Fruit fly (Drosophila melanogaster) whole organism, adult: ENCODE data around the gene bys.

Experiments
- CG11617 ChIP-seq: fragments of 200-800 bp; sonication (Bioruptor generic); optimal IDR thresholded peaks from 2 replicates; lab custom pipeline; 2017; ENCODE audit warnings: mild to moderate bottlenecking, missing biosample characterization, missing genetic modification reagents, missing genetic modification characterization
- CG7045 ChIP-seq: fragments of 200-800 bp; sonication (Bioruptor generic); optimal IDR thresholded peaks from 2 replicates; lab custom pipeline; 2017; ENCODE audit warnings: missing biosample characterization, mild to moderate bottlenecking, missing genetic modification characterization
- Clk ChIP-seq: fragments of 200-800 bp; sonication (Bioruptor generic); optimal IDR thresholded peaks from 2 replicates; lab custom pipeline; 2017; ENCODE audit warnings: missing biosample characterization, missing genetic modification characterization
- Crg-1 ChIP-seq: fragments of 200-800 bp; sonication (Bioruptor generic); optimal IDR thresholded peaks from 2 replicates; lab custom pipeline; 2016; ENCODE audit warnings: missing biosample characterization, missing genetic modification characterization
- bab1 ChIP-seq: fragments of 200-800 bp; sonication (Bioruptor generic); optimal IDR thresholded peaks from 3 replicates; lab custom pipeline; 2019; ENCODE audit warnings: missing biosample characterization, mild to moderate bottlenecking, missing genetic modification characterization, moderate library complexity
- cic ChIP-seq: fragments of 200-800 bp; sonication (Bioruptor generic); optimal IDR thresholded peaks from 2 replicates; lab custom pipeline; 2017; ENCODE audit warnings: missing biosample characterization, mild to moderate bottlenecking, missing genetic modification characterization, moderate library complexity
- kay ChIP-seq: fragments of 200-800 bp; sonication (Bioruptor generic); peaks from one replicate; lab custom pipeline; 2016; ENCODE audit warnings: missing biosample characterization, missing genetic modification characterization, borderline replicate concordance
- ovo ChIP-seq: fragments of 200-800 bp; sonication (Bioruptor generic); optimal IDR thresholded peaks from 2 replicates; lab custom pipeline; 2016; ENCODE audit warnings: missing biosample characterization, missing genetic modification characterization
- tj ChIP-seq: fragments of 200-800 bp; sonication (Bioruptor generic); optimal IDR thresholded peaks from 3 replicates; lab custom pipeline; 2017; ENCODE audit warnings: missing biosample characterization, mild to moderate bottlenecking, missing genetic modification characterization, moderate library complexity

dm6 chrX:7937588-7938481 lies 36.2 kb downstream of the bys start:
- TF ChIP-seq cic (GFP tag; lab: Kevin White, UChicago) = no peak
- TF ChIP-seq kay (GFP tag; lab: Kevin White, UChicago) = no peak
- TF ChIP-seq CG11617 = peak; percentile 92
- peak; percentile 86 for TF ChIP-seq CG7045
- TF ChIP-seq Clk = peak; percentile 71
- TF ChIP-seq tj (GFP tag; lab: Kevin White, UChicago) = peak; percentile 85
- TF ChIP-seq Crg-1 = peak; percentile 79
- peak; percentile 64 for TF ChIP-seq bab1
- no peak for TF ChIP-seq ovo
